Fruit fly (Drosophila melanogaster): ENCODE measurements around the gene CG1792.

dm6 chr3R:31630376-31630775 lies 14.3 kb downstream of the CG1792 start:
- TF ChIP-seq psq (optimal IDR thresholded peaks at IDR 0.05) (no peak), pan (optimal IDR thresholded peaks at IDR 0.05) (no peak), CG8478 (optimal IDR thresholded peaks at IDR 0.05) (no peak), Dll (optimal IDR thresholded peaks at IDR 0.05) (no peak)

Data from whole organism.